Worm (Caenorhabditis elegans) whole organism, L4/young adult: ENCODE measurements around the gene F35D2.2.

ENCODE experiments used
- W03F9.2 ChIP-seq: fragments of 150-350 bp; optimal IDR thresholded peaks from 2 replicates; lab custom pipeline; 2014; ENCODE audit warnings: missing biosample characterization, missing genetic modification characterization
- dao-5 ChIP-seq: sonication (generic microtip); optimal IDR thresholded peaks from 2 replicates; lab custom pipeline; 2016; ENCODE audit warnings: missing genotype, missing genetic modification characterization, moderate library complexity, missing compliant biosample characterization
- him-1 ChIP-seq: sonication (generic microtip); optimal IDR thresholded peaks from 2 replicates; lab custom pipeline; 2016; ENCODE audit warnings: missing genotype, missing genetic modification reagents, missing genetic modification characterization, missing compliant biosample characterization

- TF ChIP-seq him-1 (tag; lab: Kevin White, UChicago) (no peak), dao-5 (tag; lab: Kevin White, UChicago) (no peak), W03F9.2 (tag; lab: Kevin White, UChicago) (peak; percentile 88)
Measured at ce11 chrII:7529078-7529683, 45.1 kb upstream of the F35D2.2 start, which contains the start of gene ZK1290.5.
